Worm (Caenorhabditis elegans): ENCODE data around the gene eak-4.

ce11 chrIV:12520150-12520549 lies 5.2 kb downstream of the eak-4 start, which contains the start of gene tsp-4:
- no peak for TF ChIP-seq nhr-237 (tag; optimal IDR thresholded peaks at IDR 0.05)
- no peak for TF ChIP-seq sptf-1 (tag; optimal IDR thresholded peaks at IDR 0.05)
- no peak for TF ChIP-seq alr-1 (tag; optimal IDR thresholded peaks at IDR 0.05; ENCODE audit: borderline replicate concordance)
- no peak for TF ChIP-seq unc-62 (GFP tag; optimal IDR thresholded peaks at IDR 0.05)

Measured in whole organism, L1 larva.